Fruit fly (Drosophila melanogaster) whole organism, embryonic: ENCODE results near the gene NimC2.

Experiments used
- Ada2b ChIP-seq: fragments of 200-800 bp; sonication (Bioruptor generic); IDR thresholded peaks from 2 replicates; pipeline ENCODE4 v1.3.6; 2022; ENCODE audit warnings: missing biosample characterization, missing genetic modification characterization
- CG10431 ChIP-seq: fragments of 200-800 bp; sonication (Bioruptor generic); optimal IDR thresholded peaks from 3 replicates; lab custom pipeline; 2018; ENCODE audit warnings: missing biosample characterization, mild to moderate bottlenecking, missing genetic modification characterization
- CG11723 ChIP-seq: fragments of 200-800 bp; sonication (Bioruptor generic); optimal IDR thresholded peaks from 2 replicates; lab custom pipeline; 2017; ENCODE audit warnings: missing biosample characterization, mild to moderate bottlenecking, missing genetic modification characterization
- CG17361 ChIP-seq: fragments of 200-800 bp; sonication (Bioruptor generic); IDR thresholded peaks from 3 replicates; pipeline ENCODE4 v1.3.6; 2022; ENCODE audit warnings: missing biosample characterization, missing genetic modification characterization
- CG2199 ChIP-seq: fragments of 200-800 bp; sonication (Bioruptor generic); IDR thresholded peaks from 3 replicates; pipeline ENCODE4 v1.3.6; 2022; ENCODE audit warnings: missing biosample characterization, missing genetic modification characterization
- CG2202 ChIP-seq: fragments of 200-800 bp; sonication (Bioruptor generic); optimal IDR thresholded peaks from 2 replicates; lab custom pipeline; 2018; ENCODE audit warnings: missing biosample characterization, mild to moderate bottlenecking, missing genetic modification characterization
- CG3163 ChIP-seq: fragments of 200-800 bp; sonication (Bioruptor generic); optimal IDR thresholded peaks from 3 replicates; lab custom pipeline; 2016; ENCODE audit warnings: missing biosample characterization, missing genetic modification characterization
- Dll ChIP-seq: fragments of 200-800 bp; sonication (Bioruptor generic); IDR thresholded peaks from 4 replicates; pipeline ENCODE4 v1.3.6; 2022; ENCODE audit warnings: missing biosample characterization, missing genetic modification characterization; ENCODE audit not compliant: partially characterized antibody
- Usf ChIP-seq: fragments of 200-800 bp; sonication (Bioruptor generic); optimal IDR thresholded peaks from 2 replicates; lab custom pipeline; 2017; ENCODE audit warnings: missing genotype, missing biosample characterization, missing genetic modification characterization
- insv ChIP-seq, 2 experiments: fragments of 200-800 bp; sonication (Bioruptor generic); optimal IDR thresholded peaks; 3 replicates each; lab custom pipeline; 2016 to 2018; ENCODE audit warnings: missing biosample characterization in 2 of 2, missing genetic modification characterization in 2 of 2
- mam ChIP-seq: fragments of 200-800 bp; sonication (Bioruptor generic); optimal IDR thresholded peaks from 3 replicates; lab custom pipeline; 2016; ENCODE audit warnings: missing biosample characterization, missing genetic modification characterization
- nerfin-2 ChIP-seq: fragments of 200-800 bp; sonication (Bioruptor generic); IDR thresholded peaks from 2 replicates; pipeline ENCODE4 v1.3.6; 2022; ENCODE audit warnings: missing biosample characterization, missing genetic modification characterization; ENCODE audit not compliant: partially characterized antibody

- peak; percentile 97 for TF ChIP-seq Usf
- peak; percentile 100 for TF ChIP-seq CG10431 (GFP tag; lab: Kevin White, UChicago)
- TF ChIP-seq CG17361 (GFP tag; lab: Robert Waterston, UW) = peak; percentile 94
- peak; percentile 77 to 90 for TF ChIP-seq insv (GFP tag; optimal IDR thresholded peaks at IDR 0.05; lab: Kevin White, UChicago)
- TF ChIP-seq Ada2b (GFP tag; lab: Robert Waterston, UW) = peak; percentile 96
- peak; percentile 100 for TF ChIP-seq CG11723 (GFP tag; lab: Kevin White, UChicago)
- peak; percentile 95 for TF ChIP-seq CG3163 (GFP tag; lab: Kevin White, UChicago)
- no peak for TF ChIP-seq Dll
- peak; percentile 99 for TF ChIP-seq CG2199 (GFP tag; lab: Robert Waterston, UW)
- no peak for TF ChIP-seq nerfin-2 (GFP tag; lab: Robert Waterston, UW)
- peak; percentile 100 for TF ChIP-seq CG2202 (tag; lab: Kevin White, UChicago)
- TF ChIP-seq mam (GFP tag; lab: Kevin White, UChicago) = peak; percentile 98
Measured at dm6 chr2L:14024051-14024745, 44.3 kb downstream of the NimC2 start.
